Fruit fly (Drosophila melanogaster): ENCODE data around the gene PTPMT1.

PTPMT1 gene

DNA sequence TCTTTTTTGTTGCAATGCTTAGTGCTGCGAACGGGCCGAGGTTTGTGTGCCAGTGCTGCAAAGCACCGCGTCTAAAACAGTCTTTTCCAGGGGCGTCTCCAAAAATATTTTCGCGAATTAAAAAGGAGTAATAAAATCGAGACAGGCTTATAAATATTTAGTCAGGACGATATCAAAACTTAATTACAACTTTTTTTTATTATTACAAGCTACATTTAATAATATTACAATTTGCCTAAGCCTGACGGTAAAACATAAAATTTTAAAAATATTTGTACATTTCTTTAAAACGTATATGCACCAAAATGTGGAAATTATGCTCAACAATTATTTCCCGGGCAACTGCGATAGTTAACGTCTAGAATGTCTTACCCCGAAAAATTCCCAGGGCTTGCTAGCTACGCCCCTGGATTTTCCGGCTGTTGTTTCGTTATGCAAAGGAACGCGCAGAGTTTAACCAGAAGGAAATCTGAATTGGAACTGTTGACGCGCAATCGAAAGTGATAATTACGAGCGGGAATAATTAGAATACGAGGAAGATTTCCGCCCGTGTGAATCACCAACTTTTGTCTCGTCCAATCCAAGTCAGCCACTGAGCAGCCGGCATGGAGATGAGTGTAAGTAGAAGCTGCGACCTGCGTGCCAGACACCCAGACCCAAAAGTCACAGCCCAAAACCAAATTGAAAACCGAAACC, at the start of gene PTPMT1, which contains the start of gene Hrd3:
Gene PTPMT1 (plus strand): TSS at position 428 of the 696 bp plus-strand sequence.
Gene Hrd3 (minus strand): TSS at position 646 of the 696 bp plus-strand sequence.
- TF ChIP-seq CG7368 (GFP tag; optimal IDR thresholded peaks at IDR 0.05), result peak; percentile 97
- TF ChIP-seq topi (GFP tag; optimal IDR thresholded peaks at IDR 0.05), result peak; percentile 99
- peak; percentile 99 for TF ChIP-seq CG3919 (GFP tag; optimal IDR thresholded peaks at IDR 0.05)
- peak; percentile 99 for TF ChIP-seq svp (GFP tag)
- peak; percentile 96 for TF ChIP-seq Gug (GFP tag; IDR thresholded peaks at IDR 0.05)
- peak; percentile 97 for TF ChIP-seq CG6854 (GFP tag; optimal IDR thresholded peaks at IDR 0.05)
- TF ChIP-seq Hr38 (GFP tag; optimal IDR thresholded peaks at IDR 0.05), result peak; percentile 68
- peak; percentile 99 for TF ChIP-seq lz (GFP tag; optimal IDR thresholded peaks at IDR 0.05)
- TF ChIP-seq Lpt (GFP tag; optimal IDR thresholded peaks at IDR 0.05), result peak; percentile 98
- TF ChIP-seq Met (GFP tag; optimal IDR thresholded peaks at IDR 0.05), result peak; percentile 99
- peak; percentile 98 for TF ChIP-seq CG6808 (GFP tag; optimal IDR thresholded peaks at IDR 0.05)
- peak; percentile 97 for TF ChIP-seq CG16779 (tag; optimal IDR thresholded peaks at IDR 0.05)
- TF ChIP-seq dac (GFP tag; optimal IDR thresholded peaks at IDR 0.05), result peak; percentile 99
- peak; percentile 99 for TF ChIP-seq net (GFP tag; optimal IDR thresholded peaks at IDR 0.05)
- TF ChIP-seq fd85E (GFP tag; optimal IDR thresholded peaks at IDR 0.05), result peak; percentile 95
- TF ChIP-seq spab (GFP tag; optimal IDR thresholded peaks at IDR 0.05), result peak; percentile 99
- peak; percentile 99 for TF ChIP-seq CG3032 (tag; optimal IDR thresholded peaks at IDR 0.05)
- peak; percentile 99 for TF ChIP-seq CG4318 (GFP tag; optimal IDR thresholded peaks at IDR 0.05)
- TF ChIP-seq CG15336 (GFP tag; IDR thresholded peaks at IDR 0.05), result peak; percentile 97
- TF ChIP-seq CG6276 (GFP tag; optimal IDR thresholded peaks at IDR 0.05), result peak; percentile 99
- peak; percentile 98 to 99 for TF ChIP-seq ss (GFP tag; optimal IDR thresholded peaks at IDR 0.05)
- peak; percentile 98 for TF ChIP-seq Ets96B (tag; optimal IDR thresholded peaks at IDR 0.05)
- TF ChIP-seq Hr39 (GFP tag; optimal IDR thresholded peaks at IDR 0.05), result peak; percentile 98
- peak; percentile 99 for TF ChIP-seq CG10631 (GFP tag; optimal IDR thresholded peaks at IDR 0.05)
- peak; percentile 100 for TF ChIP-seq CG32006 (GFP tag; optimal IDR thresholded peaks at IDR 0.05)
- peak; percentile 99 for TF ChIP-seq Sox102F (GFP tag; optimal IDR thresholded peaks at IDR 0.05)
- peak; percentile 92 for TF ChIP-seq fkh (GFP tag; optimal IDR thresholded peaks at IDR 0.05)
- peak; percentile 99 for TF ChIP-seq Smox (GFP tag; optimal IDR thresholded peaks at IDR 0.05)
- TF ChIP-seq Eip93F (GFP tag; optimal IDR thresholded peaks at IDR 0.05), result peak; percentile 94
- peak; percentile 97 for TF ChIP-seq CG8119 (GFP tag; IDR thresholded peaks at IDR 0.05)
- peak; percentile 99 for TF ChIP-seq cyc (GFP tag; optimal IDR thresholded peaks at IDR 0.05)
- peak; percentile 100 for TF ChIP-seq esn (GFP tag; optimal IDR thresholded peaks at IDR 0.05)
- peak; percentile 94 for TF ChIP-seq CG1621 (tag; optimal IDR thresholded peaks at IDR 0.05)
- TF ChIP-seq Hr4 (GFP tag; optimal IDR thresholded peaks at IDR 0.05), result peak; percentile 99
- peak; percentile 99 for TF ChIP-seq Sox15 (GFP tag; optimal IDR thresholded peaks at IDR 0.05)
- TF ChIP-seq dsx (GFP tag; optimal IDR thresholded peaks at IDR 0.05; ENCODE audit: poor library complexity, severe bottlenecking), result peak; percentile 96
- peak; percentile 99 for TF ChIP-seq Eip75B (GFP tag; optimal IDR thresholded peaks at IDR 0.05)
- peak; percentile 98 for TF ChIP-seq Ets21C (GFP tag; optimal IDR thresholded peaks at IDR 0.05)
- peak; percentile 94 for TF ChIP-seq eg (GFP tag; IDR thresholded peaks at IDR 0.05)
- peak; percentile 98 for TF ChIP-seq CG11902 (GFP tag; optimal IDR thresholded peaks at IDR 0.05)
- peak; percentile 95 to 100 for TF ChIP-seq salr (GFP tag; optimal IDR thresholded peaks at IDR 0.05)
- TF ChIP-seq achi (GFP tag; optimal IDR thresholded peaks at IDR 0.05), result peak; percentile 98
- peak; percentile 99 for TF ChIP-seq fd59A (GFP tag; optimal IDR thresholded peaks at IDR 0.05)
- TF ChIP-seq CG34406 (GFP tag; optimal IDR thresholded peaks at IDR 0.05), result peak; percentile 99
- peak; percentile 99 for TF ChIP-seq acj6 (GFP tag; optimal IDR thresholded peaks at IDR 0.05)
- peak; percentile 99 for TF ChIP-seq CG31627 (GFP tag; optimal IDR thresholded peaks at IDR 0.05)
- peak; percentile 95 for TF ChIP-seq CG11294 (GFP tag; IDR thresholded peaks at IDR 0.05)
- TF ChIP-seq CG10669 (GFP tag; optimal IDR thresholded peaks at IDR 0.05), result peak; percentile 99
- peak; percentile 99 for TF ChIP-seq OdsH (GFP tag; optimal IDR thresholded peaks at IDR 0.05)
- peak; percentile 98 for TF ChIP-seq CG6792 (GFP tag; optimal IDR thresholded peaks at IDR 0.05)
- TF ChIP-seq vri (GFP tag; optimal IDR thresholded peaks at IDR 0.05), result peak; percentile 97

Measured in whole organism, prepupa.